Fruit fly (Drosophila melanogaster): ENCODE results near the gene NHP2.
A peak's percentile ranks its signal among the peaks of the same experiment; 100 is the strongest.

The NHP2 gene

DNA sequence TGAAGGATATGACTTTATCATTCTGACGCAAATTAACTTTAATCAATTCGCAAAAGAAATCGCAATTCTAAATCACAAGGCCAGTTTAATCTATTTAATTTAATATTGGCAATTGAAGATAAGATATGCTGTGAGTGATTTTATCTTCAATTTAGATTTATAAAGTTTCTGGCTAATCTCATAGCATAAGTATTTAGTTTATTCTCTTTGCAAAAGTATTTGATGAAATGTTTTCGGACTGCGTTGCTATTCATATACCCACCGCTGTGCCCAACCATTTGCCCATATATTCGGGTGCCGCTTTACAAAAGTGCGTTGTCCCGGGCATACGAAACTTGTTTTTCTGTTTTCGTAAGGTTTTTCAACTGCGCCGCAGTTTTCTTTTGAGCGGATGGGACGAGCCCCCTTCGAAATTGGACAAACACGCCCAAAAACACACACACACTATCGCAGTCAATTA lies 17.0 kb downstream of the NHP2 start (continued):
- TF ChIP-seq Trl (optimal IDR thresholded peaks at IDR 0.05) = no peak
- TF ChIP-seq Trl (GFP tag; optimal IDR thresholded peaks at IDR 0.05) = peak; percentile 88
- TF ChIP-seq ssp (GFP tag; IDR thresholded peaks at IDR 0.05) = peak; percentile 78
- peak; percentile 80 for TF ChIP-seq CG4730 (GFP tag; IDR thresholded peaks at IDR 0.05)
- peak; percentile 90 for TF ChIP-seq E2f1 (GFP tag; IDR thresholded peaks at IDR 0.05)
- peak; percentile 98 for TF ChIP-seq phol (tag; optimal IDR thresholded peaks at IDR 0.05)
- TF ChIP-seq crc (GFP tag; optimal IDR thresholded peaks at IDR 0.05) = peak; percentile 90
- peak; percentile 88 for TF ChIP-seq CG8281 (tag; optimal IDR thresholded peaks at IDR 0.05)
- TF ChIP-seq abd-A (tag; optimal IDR thresholded peaks at IDR 0.05) = peak; percentile 80
- TF ChIP-seq CG17912 (GFP tag; optimal IDR thresholded peaks at IDR 0.05) = peak; percentile 78
- TF ChIP-seq Dip2 (GFP tag; IDR thresholded peaks at IDR 0.05) = 0 out of 2 replicates have a peak, but pooled peaks have one; percentile 68
- TF ChIP-seq lilli (GFP tag; optimal IDR thresholded peaks at IDR 0.05) = peak; percentile 96
- TF ChIP-seq sc (optimal IDR thresholded peaks at IDR 0.05) = no peak
- peak; percentile 97 for TF ChIP-seq sc (GFP tag; optimal IDR thresholded peaks at IDR 0.05)
- no peak for TF ChIP-seq usp (GFP tag; optimal IDR thresholded peaks at IDR 0.05)
- TF ChIP-seq grau (tag; optimal IDR thresholded peaks at IDR 0.05) = peak; percentile 97
- peak; percentile 97 for TF ChIP-seq CG6765 (GFP tag; optimal IDR thresholded peaks at IDR 0.05)
- TF ChIP-seq CG10654 (GFP tag; optimal IDR thresholded peaks at IDR 0.05) = peak; percentile 93
- TF ChIP-seq ttk (GFP tag; IDR thresholded peaks at IDR 0.05) = peak; percentile 76
- TF ChIP-seq Drgx (GFP tag; IDR thresholded peaks at IDR 0.05) = peak; percentile 56
- TF ChIP-seq Ptx1 (GFP tag; IDR thresholded peaks at IDR 0.05) = peak; percentile 93
- peak; percentile 96 for TF ChIP-seq CG8388 (GFP tag; optimal IDR thresholded peaks at IDR 0.05)
- peak; percentile 82 for TF ChIP-seq CG15073 (GFP tag; optimal IDR thresholded peaks at IDR 0.05)
- peak; percentile 98 for TF ChIP-seq CG13296 (GFP tag; optimal IDR thresholded peaks at IDR 0.05)
- TF ChIP-seq Doc2 (GFP tag; IDR thresholded peaks at IDR 0.05) = peak; percentile 61; the same call in 1 of the 2 replicates
- TF ChIP-seq Gsc (GFP tag; IDR thresholded peaks at IDR 0.05) = no peak; the same call in 1 of the 2 replicates
- peak; percentile 94 for TF ChIP-seq CG12299 (tag; optimal IDR thresholded peaks at IDR 0.05)
- TF ChIP-seq bab2 (GFP tag; optimal IDR thresholded peaks at IDR 0.05) = peak; percentile 94
- peak; percentile 93 for TF ChIP-seq Lhr (GFP tag; optimal IDR thresholded peaks at IDR 0.05)
- peak; percentile 96 for TF ChIP-seq dysf (GFP tag; IDR thresholded peaks at IDR 0.05)
- peak; percentile 87 for TF ChIP-seq C15 (GFP tag; IDR thresholded peaks at IDR 0.05)
- peak; percentile 12 for TF ChIP-seq pros (GFP tag; optimal IDR thresholded peaks at IDR 0.05)
- peak; percentile 65 for TF ChIP-seq Neu2 (GFP tag; optimal IDR thresholded peaks at IDR 0.05; ENCODE audit: borderline replicate concordance)
- peak; percentile 60 for TF ChIP-seq cas (GFP tag; IDR thresholded peaks at IDR 0.05)
- peak; percentile 4 to 82 for TF ChIP-seq insv (GFP tag; optimal IDR thresholded peaks at IDR 0.05)
- peak; percentile 70 for TF ChIP-seq CG14965 (GFP tag; optimal IDR thresholded peaks at IDR 0.05; ENCODE audit: borderline replicate concordance)
- peak; percentile 96 for TF ChIP-seq Chrac-16 (GFP tag; optimal IDR thresholded peaks at IDR 0.05)
- TF ChIP-seq CG3407 (GFP tag; optimal IDR thresholded peaks at IDR 0.05) = peak; percentile 91
- peak; percentile 96 for TF ChIP-seq CG17568 (GFP tag; optimal IDR thresholded peaks at IDR 0.05)
- no peak for TF ChIP-seq prd (optimal IDR thresholded peaks at IDR 0.05)
- TF ChIP-seq prd (GFP tag; IDR thresholded peaks at IDR 0.05) = peak; percentile 94
- peak; percentile 98 for TF ChIP-seq dmrt99B (tag; optimal IDR thresholded peaks at IDR 0.05)
- TF ChIP-seq oc (tag; optimal IDR thresholded peaks at IDR 0.05) = peak; percentile 91
- TF ChIP-seq CG14860 (GFP tag; IDR thresholded peaks at IDR 0.05; ENCODE audit: partially characterized antibody) = no peak
- TF ChIP-seq D19A (tag; optimal IDR thresholded peaks at IDR 0.05) = peak; percentile 95
- peak; percentile 77 for TF ChIP-seq tup (GFP tag; optimal IDR thresholded peaks at IDR 0.05)
- TF ChIP-seq CG11398 (GFP tag; optimal IDR thresholded peaks at IDR 0.05) = peak; percentile 89
- peak; percentile 98 for TF ChIP-seq Ssrp (tag; optimal IDR thresholded peaks at IDR 0.05)
- peak; percentile 92 for TF ChIP-seq ac (GFP tag; optimal IDR thresholded peaks at IDR 0.05)
- TF ChIP-seq CG16815 (GFP tag; optimal IDR thresholded peaks at IDR 0.05) = peak; percentile 96
- TF ChIP-seq salm (tag; optimal IDR thresholded peaks at IDR 0.05) = peak; percentile 95

All from whole organism, embryonic.